Fruit fly (Drosophila melanogaster) whole organism, adult: ENCODE measurements around the gene CG14341.

ENCODE experiments used
- CG11617 ChIP-seq: fragments of 200-800 bp; sonication (Bioruptor generic); optimal IDR thresholded peaks from 2 replicates; lab custom pipeline; 2017; ENCODE audit warnings: mild to moderate bottlenecking, missing biosample characterization, missing genetic modification reagents, missing genetic modification characterization
- CG14711 ChIP-seq: fragments of 200-800 bp; sonication (Bioruptor generic); optimal IDR thresholded peaks from 2 replicates; lab custom pipeline; 2018; ENCODE audit warnings: missing biosample characterization, mild to moderate bottlenecking, missing genetic modification characterization, moderate library complexity
- CG5204 ChIP-seq: fragments of 200-800 bp; sonication (Bioruptor generic); optimal IDR thresholded peaks from 2 replicates; lab custom pipeline; 2016; ENCODE audit warnings: missing biosample characterization, missing genetic modification characterization
- CG7045 ChIP-seq: fragments of 200-800 bp; sonication (Bioruptor generic); optimal IDR thresholded peaks from 2 replicates; lab custom pipeline; 2017; ENCODE audit warnings: missing biosample characterization, mild to moderate bottlenecking, missing genetic modification characterization
- Clk ChIP-seq: fragments of 200-800 bp; sonication (Bioruptor generic); optimal IDR thresholded peaks from 2 replicates; lab custom pipeline; 2017; ENCODE audit warnings: missing biosample characterization, missing genetic modification characterization
- Hr96 ChIP-seq: fragments of 200-800 bp; sonication (Bioruptor generic); optimal IDR thresholded peaks from 2 replicates; lab custom pipeline; 2016; ENCODE audit warnings: missing biosample characterization, missing genetic modification characterization
- bab1 ChIP-seq: fragments of 200-800 bp; sonication (Bioruptor generic); optimal IDR thresholded peaks from 3 replicates; lab custom pipeline; 2019; ENCODE audit warnings: missing biosample characterization, mild to moderate bottlenecking, missing genetic modification characterization, moderate library complexity
- cic ChIP-seq: fragments of 200-800 bp; sonication (Bioruptor generic); optimal IDR thresholded peaks from 2 replicates; lab custom pipeline; 2017; ENCODE audit warnings: missing biosample characterization, mild to moderate bottlenecking, missing genetic modification characterization, moderate library complexity
- cnc ChIP-seq, 2 experiments: fragments of >200 bp; optimal IDR thresholded peaks; 2 replicates each; lab custom pipeline; 2017
- kay ChIP-seq: fragments of 200-800 bp; sonication (Bioruptor generic); peaks from one replicate; lab custom pipeline; 2016; ENCODE audit warnings: missing biosample characterization, missing genetic modification characterization, borderline replicate concordance
- ovo ChIP-seq: fragments of 200-800 bp; sonication (Bioruptor generic); optimal IDR thresholded peaks from 2 replicates; lab custom pipeline; 2016; ENCODE audit warnings: missing biosample characterization, missing genetic modification characterization

DNA sequence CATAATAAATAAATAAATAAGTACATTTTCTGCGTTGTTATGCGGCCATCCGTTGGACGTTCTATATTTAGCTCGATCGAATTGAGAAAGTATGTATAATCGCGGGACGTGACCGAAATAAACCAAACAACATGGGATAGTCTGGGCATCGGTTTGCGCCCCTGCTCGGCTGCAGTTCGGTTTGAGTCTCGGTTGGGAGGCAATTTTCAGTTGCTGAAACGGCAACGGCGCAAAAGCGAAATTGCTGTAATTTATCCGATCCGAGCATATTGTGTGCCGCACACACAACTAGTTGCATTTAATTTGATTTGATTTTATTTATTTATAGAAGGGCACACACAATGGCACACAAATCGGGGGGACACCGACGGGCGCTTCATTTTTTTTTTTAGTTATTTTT lies 48.2 kb upstream of the CG14341 start:
- TF ChIP-seq CG14711 (tag; lab: Kevin White, UChicago): no peak
- no peak for TF ChIP-seq Hr96 (GFP tag; lab: Kevin White, UChicago)
- no peak for TF ChIP-seq CG11617 (GFP tag; lab: Kevin White, UChicago)
- no peak for TF ChIP-seq Clk (GFP tag; lab: Kevin White, UChicago)
- no peak for TF ChIP-seq CG7045 (GFP tag; lab: Kevin White, UChicago)
- TF ChIP-seq kay (GFP tag; lab: Kevin White, UChicago): no peak
- TF ChIP-seq bab1 (GFP tag; lab: Kevin White, UChicago): no peak
- no peak for TF ChIP-seq cnc (optimal IDR thresholded peaks at IDR 0.05; lab: Kevin White, UChicago)
- no peak for TF ChIP-seq cic (GFP tag; lab: Kevin White, UChicago)
- no peak for TF ChIP-seq ovo
- TF ChIP-seq CG5204 (GFP tag; lab: Kevin White, UChicago): peak; percentile 39
